Fruit fly (Drosophila melanogaster): Measurements from ENCODE around the gene Mkp.

- TF ChIP-seq CG10267 (tag; optimal IDR thresholded peaks at IDR 0.05): peak; percentile 87
- TF ChIP-seq onecut (GFP tag; IDR thresholded peaks at IDR 0.05): no peak
- peak; percentile 84 for TF ChIP-seq Abd-B (GFP tag; optimal IDR thresholded peaks at IDR 0.05)
- TF ChIP-seq exex (tag; optimal IDR thresholded peaks at IDR 0.05): no peak
- peak; percentile 82 for TF ChIP-seq CG12744 (GFP tag; optimal IDR thresholded peaks at IDR 0.05)
- TF ChIP-seq pfk (GFP tag; optimal IDR thresholded peaks at IDR 0.05): peak; percentile 18
- peak; percentile 77 for TF ChIP-seq E2f1 (GFP tag; IDR thresholded peaks at IDR 0.05)
- TF ChIP-seq CG14710 (tag; optimal IDR thresholded peaks at IDR 0.05): peak; percentile 92
- TF ChIP-seq sens (GFP tag): peak; percentile 98
- TF ChIP-seq dysf (GFP tag; IDR thresholded peaks at IDR 0.05): peak; percentile 76
- peak; percentile 73 for TF ChIP-seq ttk (GFP tag; IDR thresholded peaks at IDR 0.05)
- TF ChIP-seq CG10209 (GFP tag; optimal IDR thresholded peaks at IDR 0.05): no peak
- peak; percentile 80 for TF ChIP-seq CG11695 (GFP tag; IDR thresholded peaks at IDR 0.05)
Measured at dm6 chr3L:184251-184650, at the start of gene Mkp, which contains the start of the genes CG34140 and Mtch.

Data from whole organism, embryonic.